Fruit fly (Drosophila melanogaster): ENCODE results near the gene beat-IIIa.

The beat-IIIa gene

DNA sequence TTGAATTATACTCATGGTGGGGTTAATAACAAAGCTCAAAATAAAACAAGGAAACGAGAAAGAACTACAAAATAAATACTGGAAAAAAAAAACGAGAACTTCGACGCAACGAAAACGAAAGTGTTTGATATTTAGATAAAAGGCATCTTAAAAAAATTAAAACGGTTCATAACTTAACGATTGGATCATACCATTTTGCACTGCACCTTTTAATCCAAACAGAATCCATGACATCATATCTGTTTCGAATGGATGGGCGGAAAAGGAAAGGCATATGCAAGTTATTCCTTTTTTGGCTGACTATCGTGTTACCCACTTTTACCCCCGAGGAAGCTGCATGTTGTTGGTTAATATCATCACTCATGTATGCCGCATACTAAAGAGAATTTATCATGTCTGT, 5.0 kb upstream of the beat-IIIa start, which contains the start of gene CG31784:
Gene CG31784 (minus strand): TSS at position 101 of the 400 bp plus-strand sequence.
- TF ChIP-seq Hr39 (optimal IDR thresholded peaks at IDR 0.05) = no peak
- TF ChIP-seq caup (GFP tag; optimal IDR thresholded peaks at IDR 0.05; ENCODE audit: severe bottlenecking) = no peak
- no peak for TF ChIP-seq Chrac-16 (GFP tag; optimal IDR thresholded peaks at IDR 0.05)
- TF ChIP-seq Doc3 (GFP tag; IDR thresholded peaks at IDR 0.05; ENCODE audit: partially characterized antibody) = no peak
- no peak for TF ChIP-seq bab2 (GFP tag; optimal IDR thresholded peaks at IDR 0.05)
- TF ChIP-seq inv (GFP tag; IDR thresholded peaks at IDR 0.05; ENCODE audit: partially characterized antibody) = no peak
- TF ChIP-seq fru (optimal IDR thresholded peaks at IDR 0.05) = no peak
- TF ChIP-seq klu (GFP tag; IDR thresholded peaks at IDR 0.05) = no peak
- TF ChIP-seq CG15479 (GFP tag; optimal IDR thresholded peaks at IDR 0.05) = no peak
- TF ChIP-seq TFAM (GFP tag; optimal IDR thresholded peaks at IDR 0.05) = no peak
- TF ChIP-seq CG8765 (GFP tag; IDR thresholded peaks at IDR 0.05) = no peak
- no peak for TF ChIP-seq CG12071 (GFP tag; optimal IDR thresholded peaks at IDR 0.05)
- TF ChIP-seq CG8944 (GFP tag; optimal IDR thresholded peaks at IDR 0.05) = no peak
- TF ChIP-seq Lim3 (GFP tag; IDR thresholded peaks at IDR 0.05) = no peak
- no peak for TF ChIP-seq corto (GFP tag; optimal IDR thresholded peaks at IDR 0.05)
- no peak for TF ChIP-seq CG9797 (GFP tag; optimal IDR thresholded peaks at IDR 0.05)
- TF ChIP-seq CG13894 (tag; optimal IDR thresholded peaks at IDR 0.05) = no peak

DNA sequence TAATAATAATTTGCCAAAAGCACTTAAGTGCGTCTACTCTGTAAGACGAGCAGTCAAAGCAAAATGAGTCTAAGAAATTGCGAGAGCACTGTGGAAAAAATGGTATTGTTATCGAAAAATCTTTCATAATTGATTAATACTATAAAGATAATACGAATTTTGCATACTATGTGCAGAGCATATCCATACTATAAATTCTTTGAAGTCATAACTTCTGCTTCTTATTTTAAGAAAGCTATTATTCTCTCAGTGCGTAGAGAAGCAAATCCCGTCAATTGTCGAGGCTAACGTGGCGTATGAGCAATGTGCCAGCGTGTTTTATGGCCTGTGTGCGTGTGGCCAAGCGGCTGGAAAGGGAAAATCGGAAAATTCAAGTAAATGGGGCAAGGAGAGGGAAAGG, 28.8 kb downstream of the beat-IIIa start:
- peak; percentile 29 for TF ChIP-seq cwo (GFP tag; optimal IDR thresholded peaks at IDR 0.05)
- TF ChIP-seq CG2678 (tag; optimal IDR thresholded peaks at IDR 0.05) = peak; percentile 57
- no peak for TF ChIP-seq tgo (GFP tag; IDR thresholded peaks at IDR 0.05)
- no peak for TF ChIP-seq CG15696 (tag; optimal IDR thresholded peaks at IDR 0.05)
- peak; percentile 33 for TF ChIP-seq CG13296 (GFP tag; optimal IDR thresholded peaks at IDR 0.05)
- TF ChIP-seq Rfx (GFP tag; IDR thresholded peaks at IDR 0.05) = 0 out of 2 replicates have a peak, but pooled peaks have one; percentile 11
- peak; percentile 18 for TF ChIP-seq HHEX (GFP tag; optimal IDR thresholded peaks at IDR 0.05)
- TF ChIP-seq slbo (GFP tag; IDR thresholded peaks at IDR 0.05) = peak; percentile 40; the same call in 1 of the 2 replicates
- TF ChIP-seq sens (GFP tag) = peak; percentile 37
- peak; percentile 48; the same call in 1 of the 2 replicates for TF ChIP-seq CG32532 (GFP tag; IDR thresholded peaks at IDR 0.05)
- TF ChIP-seq Ptx1 (GFP tag; IDR thresholded peaks at IDR 0.05) = peak; percentile 34; the same call in 1 of the 2 replicates
- peak; percentile 29 for TF ChIP-seq grau (tag; optimal IDR thresholded peaks at IDR 0.05)
- 0 out of 3 replicates have a peak, but pooled peaks have one; percentile 11 for TF ChIP-seq dysf (GFP tag; IDR thresholded peaks at IDR 0.05)
- peak; percentile 56 for TF ChIP-seq row (GFP tag; IDR thresholded peaks at IDR 0.05)
- peak; percentile 6 for TF ChIP-seq Fer3 (tag; optimal IDR thresholded peaks at IDR 0.05)
- peak; percentile 72 for TF ChIP-seq CG18599 (GFP tag; optimal IDR thresholded peaks at IDR 0.05)
- no peak for TF ChIP-seq Adf1 (GFP tag; IDR thresholded peaks at IDR 0.05)
- no peak for TF ChIP-seq cas (GFP tag; IDR thresholded peaks at IDR 0.05)
- TF ChIP-seq CG11504 (tag; optimal IDR thresholded peaks at IDR 0.05) = peak; percentile 49
- TF ChIP-seq Xbp1 (GFP tag; optimal IDR thresholded peaks at IDR 0.05) = peak; percentile 2
- peak; percentile 41 for TF ChIP-seq CG7556 (GFP tag; optimal IDR thresholded peaks at IDR 0.05)
- peak; percentile 43 for TF ChIP-seq Hmr (GFP tag; optimal IDR thresholded peaks at IDR 0.05)
- TF ChIP-seq CG15514 (GFP tag; optimal IDR thresholded peaks at IDR 0.05) = peak; percentile 23
- peak; percentile 68 for TF ChIP-seq lab (GFP tag; optimal IDR thresholded peaks at IDR 0.05)
- peak; percentile 30; the same call in 1 of the 2 replicates for TF ChIP-seq CG9932 (GFP tag; IDR thresholded peaks at IDR 0.05)
- peak; percentile 20 for TF ChIP-seq CG9817 (tag; optimal IDR thresholded peaks at IDR 0.05)
- peak; percentile 69 for TF ChIP-seq Ets65A (GFP tag)
- peak; percentile 4 for TF ChIP-seq CoRest (tag; optimal IDR thresholded peaks at IDR 0.05)
- TF ChIP-seq CG13894 (tag; optimal IDR thresholded peaks at IDR 0.05) = peak; percentile 37
- TF ChIP-seq gem (tag; optimal IDR thresholded peaks at IDR 0.05) = peak; percentile 46
- TF ChIP-seq lilli (GFP tag; optimal IDR thresholded peaks at IDR 0.05) = peak; percentile 26
- peak; percentile 36 for TF ChIP-seq CG17359 (tag; optimal IDR thresholded peaks at IDR 0.05)
- peak; percentile 49; the same call in 1 of the 2 replicates for TF ChIP-seq HLH3B (GFP tag; IDR thresholded peaks at IDR 0.05)
- no peak for TF ChIP-seq NfI (GFP tag; optimal IDR thresholded peaks at IDR 0.05)
